Fruit fly (Drosophila melanogaster) whole organism, prepupa: ENCODE data around the gene CG9903.

ENCODE experiments used
- CG10669 ChIP-seq: fragments of 200-800 bp; sonication (Bioruptor generic); optimal IDR thresholded peaks from 3 replicates; lab custom pipeline; 2018; ENCODE audit warnings: missing biosample characterization, mild to moderate bottlenecking, missing genetic modification characterization, moderate library complexity
- CG16779 ChIP-seq: fragments of 200-800 bp; sonication (Bioruptor generic); optimal IDR thresholded peaks from 3 replicates; lab custom pipeline; 2017; ENCODE audit warnings: missing biosample characterization, mild to moderate bottlenecking, missing genetic modification characterization
- achi ChIP-seq: fragments of 200-800 bp; sonication (Bioruptor generic); optimal IDR thresholded peaks from 3 replicates; lab custom pipeline; 2016; ENCODE audit warnings: missing biosample characterization, missing genetic modification characterization
- eg ChIP-seq: fragments of 200-800 bp; sonication (Bioruptor generic); IDR thresholded peaks from 3 replicates; pipeline ENCODE4 v1.3.6; 2022; ENCODE audit warnings: missing biosample characterization, missing genetic modification characterization
- fd59A ChIP-seq: fragments of 200-800 bp; sonication (Bioruptor generic); optimal IDR thresholded peaks from 2 replicates; lab custom pipeline; 2017; ENCODE audit warnings: missing biosample characterization, mild to moderate bottlenecking, missing genetic modification characterization, missing genetic modification reagents
- lz ChIP-seq: fragments of 200-800 bp; sonication (Bioruptor generic); optimal IDR thresholded peaks from 3 replicates; lab custom pipeline; 2016; ENCODE audit warnings: missing biosample characterization, missing genetic modification characterization
- vri ChIP-seq: fragments of 200-800 bp; sonication (Bioruptor generic); optimal IDR thresholded peaks from 3 replicates; lab custom pipeline; 2016; ENCODE audit warnings: missing biosample characterization, mild to moderate bottlenecking, missing genetic modification characterization

dm6 chrX:16559514-16560510 lies 19.2 kb upstream of the CG9903 start, which contains the start of gene Pp2B-14D:
- TF ChIP-seq lz (GFP tag; lab: Kevin White, UChicago), result no peak
- TF ChIP-seq vri (GFP tag; lab: Kevin White, UChicago), result no peak
- TF ChIP-seq CG10669 (GFP tag; lab: Kevin White, UChicago), result no peak
- TF ChIP-seq fd59A, result no peak
- TF ChIP-seq achi (GFP tag; lab: Kevin White, UChicago), result no peak
- TF ChIP-seq eg (GFP tag; lab: Robert Waterston, UW), result no peak; the same call in 1 of the 3 replicates
- no peak for TF ChIP-seq CG16779 (tag; lab: Kevin White, UChicago)
